Fruit fly (Drosophila melanogaster): ENCODE data around the gene CG44001.

CG44001 gene

DNA sequence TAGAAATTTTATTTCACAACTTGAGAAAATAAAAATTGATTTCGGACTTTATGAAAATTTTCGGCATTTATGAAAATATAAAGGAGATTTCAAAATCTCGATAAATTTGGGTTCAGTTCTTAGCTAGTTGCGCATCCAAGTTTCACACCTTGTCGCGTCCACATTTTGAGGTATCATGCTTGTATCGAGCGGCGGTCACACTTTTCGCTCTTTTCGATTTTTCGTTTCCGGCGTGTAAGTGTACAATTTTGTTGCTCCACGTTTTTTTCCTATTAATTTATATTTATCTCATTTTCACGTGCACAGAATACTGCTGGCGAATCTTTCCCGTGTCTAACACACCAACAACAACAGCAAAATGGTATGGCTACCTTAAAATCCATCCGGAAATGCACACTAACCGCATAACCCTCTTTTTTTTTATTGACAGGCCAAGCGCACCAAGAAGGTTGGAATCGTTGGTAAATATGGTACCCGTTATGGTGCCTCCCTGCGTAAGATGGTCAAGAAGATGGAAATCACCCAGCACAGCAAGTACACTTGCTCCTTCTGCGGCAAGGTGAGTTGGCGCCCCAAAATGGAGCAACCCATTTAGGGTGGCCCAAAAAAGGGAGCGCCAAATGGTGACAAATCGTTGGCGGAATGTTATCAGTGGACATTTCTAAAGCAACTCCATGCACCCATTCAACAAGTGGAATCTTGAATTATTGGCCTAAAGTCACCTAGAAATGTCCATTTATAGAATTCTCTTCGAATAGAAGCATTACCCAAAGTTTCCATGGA, 27.9 kb downstream of the CG44001 start, which contains the start of gene RpL37A (continued):
- TF ChIP-seq pdm3 (GFP tag; optimal IDR thresholded peaks at IDR 0.05), result no peak
- TF ChIP-seq salr (GFP tag; optimal IDR thresholded peaks at IDR 0.05), result peak in 1 of 2 experiments; percentile 47
- TF ChIP-seq CG10631 (GFP tag; optimal IDR thresholded peaks at IDR 0.05), result no peak
- peak; percentile 16; the same call in 1 of the 3 replicates for TF ChIP-seq CG8119 (GFP tag; IDR thresholded peaks at IDR 0.05)
- TF ChIP-seq Sox14 (GFP tag; optimal IDR thresholded peaks at IDR 0.05), result peak; percentile 33
- peak; percentile 82 for TF ChIP-seq topi (GFP tag; optimal IDR thresholded peaks at IDR 0.05)
- peak; percentile 61 for TF ChIP-seq CG31627 (GFP tag; optimal IDR thresholded peaks at IDR 0.05)
- no peak for TF ChIP-seq CG6276 (GFP tag; optimal IDR thresholded peaks at IDR 0.05)
- no peak for TF ChIP-seq CG11902 (GFP tag; optimal IDR thresholded peaks at IDR 0.05)
- no peak for TF ChIP-seq CG11762 (GFP tag; optimal IDR thresholded peaks at IDR 0.05; ENCODE audit: insufficient read depth)
- no peak for TF ChIP-seq CG32006 (GFP tag; optimal IDR thresholded peaks at IDR 0.05)
- TF ChIP-seq Eip78C (GFP tag), result peak; percentile 92
- TF ChIP-seq Gug (GFP tag; IDR thresholded peaks at IDR 0.05), result no peak
- TF ChIP-seq CG7368 (GFP tag; optimal IDR thresholded peaks at IDR 0.05), result peak; percentile 46
- TF ChIP-seq Ets21C (GFP tag; optimal IDR thresholded peaks at IDR 0.05), result no peak
- peak; percentile 75 for TF ChIP-seq fd85E (GFP tag; optimal IDR thresholded peaks at IDR 0.05)
- peak; percentile 49 for TF ChIP-seq CG6792 (GFP tag; optimal IDR thresholded peaks at IDR 0.05)
- TF ChIP-seq spab (GFP tag; optimal IDR thresholded peaks at IDR 0.05), result no peak
- TF ChIP-seq vri (GFP tag; optimal IDR thresholded peaks at IDR 0.05), result peak; percentile 56
- peak; percentile 68 for TF ChIP-seq Met (GFP tag; optimal IDR thresholded peaks at IDR 0.05)
- peak; percentile 70 for TF ChIP-seq CG9139 (GFP tag; optimal IDR thresholded peaks at IDR 0.05)
- TF ChIP-seq net (GFP tag; optimal IDR thresholded peaks at IDR 0.05), result peak; percentile 79
- TF ChIP-seq OdsH (GFP tag; optimal IDR thresholded peaks at IDR 0.05), result peak; percentile 40
- peak; percentile 68 for TF ChIP-seq CG34406 (GFP tag; optimal IDR thresholded peaks at IDR 0.05)
- TF ChIP-seq Eip75B (GFP tag; optimal IDR thresholded peaks at IDR 0.05), result peak; percentile 66
- TF ChIP-seq CG6163 (GFP tag; IDR thresholded peaks at IDR 0.05), result peak; percentile 85
- TF ChIP-seq svp (GFP tag), result no peak
- TF ChIP-seq Hr38 (GFP tag; optimal IDR thresholded peaks at IDR 0.05), result no peak
- no peak for TF ChIP-seq CG15336 (GFP tag; IDR thresholded peaks at IDR 0.05)
- peak; percentile 52 for TF ChIP-seq lz (GFP tag; optimal IDR thresholded peaks at IDR 0.05)

dm6 chr2L:5072357-5072756, 29.3 kb downstream of the CG44001 start:
- TF ChIP-seq svp (GFP tag) (no peak), Eip78C (GFP tag) (peak; percentile 26)

dm6 chr2L:5079200-5079599, 36.1 kb downstream of the CG44001 start:
- TF ChIP-seq Hr4 (GFP tag; optimal IDR thresholded peaks at IDR 0.05) (no peak), Eip78C (GFP tag) (no peak), acj6 (GFP tag; optimal IDR thresholded peaks at IDR 0.05) (no peak), cyc (GFP tag; optimal IDR thresholded peaks at IDR 0.05) (no peak), net (GFP tag; optimal IDR thresholded peaks at IDR 0.05) (no peak)

dm6 chr2L:5080225-5080867, 37.3 kb downstream of the CG44001 start:
- TF ChIP-seq fkh (GFP tag; optimal IDR thresholded peaks at IDR 0.05), result no peak
- TF ChIP-seq CG4318 (GFP tag; optimal IDR thresholded peaks at IDR 0.05), result peak; percentile 91
- TF ChIP-seq pdm3 (GFP tag; optimal IDR thresholded peaks at IDR 0.05), result no peak
- no peak for TF ChIP-seq Eip93F (GFP tag; optimal IDR thresholded peaks at IDR 0.05)
- TF ChIP-seq Hr39 (GFP tag; optimal IDR thresholded peaks at IDR 0.05), result no peak
- peak; percentile 93 for TF ChIP-seq Eip78C (GFP tag)
- TF ChIP-seq CG8119 (GFP tag; IDR thresholded peaks at IDR 0.05), result peak; percentile 96
- TF ChIP-seq CG7368 (GFP tag; optimal IDR thresholded peaks at IDR 0.05), result peak; percentile 44
- peak; percentile 80 for TF ChIP-seq fd59A (GFP tag; optimal IDR thresholded peaks at IDR 0.05)
- TF ChIP-seq CG11902 (GFP tag; optimal IDR thresholded peaks at IDR 0.05), result no peak
- no peak for TF ChIP-seq cyc (GFP tag; optimal IDR thresholded peaks at IDR 0.05)
- TF ChIP-seq Sox102F (GFP tag; optimal IDR thresholded peaks at IDR 0.05), result no peak
- no peak for TF ChIP-seq Smox (GFP tag; optimal IDR thresholded peaks at IDR 0.05)
- peak; percentile 56 for TF ChIP-seq Eip75B (GFP tag; optimal IDR thresholded peaks at IDR 0.05)
- TF ChIP-seq CG3919 (GFP tag; optimal IDR thresholded peaks at IDR 0.05), result peak; percentile 81
- peak; percentile 58 for TF ChIP-seq CG1621 (tag; optimal IDR thresholded peaks at IDR 0.05)
- TF ChIP-seq CG8632 (GFP tag; optimal IDR thresholded peaks at IDR 0.05), result peak; percentile 64
- peak; percentile 87 to 90 for TF ChIP-seq ss (GFP tag; optimal IDR thresholded peaks at IDR 0.05)
- TF ChIP-seq topi (GFP tag; optimal IDR thresholded peaks at IDR 0.05), result no peak
- TF ChIP-seq CG15336 (GFP tag; IDR thresholded peaks at IDR 0.05), result peak; percentile 95
- TF ChIP-seq CG8319 (GFP tag; optimal IDR thresholded peaks at IDR 0.05), result no peak

All from whole organism, prepupa.